Worm (Caenorhabditis elegans) whole organism, midembryonic: Measurements from ENCODE around the gene T24H7.9.

Experiments
- T22C8.4 ChIP-seq: fragments of 200-800 bp; sonication (Bioruptor generic); IDR thresholded peaks from 2 replicates; pipeline ENCODE4 v1.3.6; 2022; ENCODE audit warnings: missing genetic modification characterization, missing compliant biosample characterization
- flt-1 ChIP-seq: fragments of 200-800 bp; sonication (Bioruptor generic); IDR thresholded peaks from 2 replicates; pipeline ENCODE4 v1.3.6; 2022; ENCODE audit warnings: missing genetic modification characterization, missing compliant biosample characterization

- TF ChIP-seq flt-1 (GFP tag; lab: Robert Waterston, UW) (no peak), T22C8.4 (GFP tag; lab: Robert Waterston, UW) (no peak)
These were observed 11.7 kb upstream of the T24H7.9 start, which contains the start of gene T24H7.2 for ce11 chrII:6247011-6247410.
